In genomic region chr3R:25686698-25687420, dm6 we compare ENCODE assay signal across 3 fruit fly cellular contexts.
TF ChIP-seq lines count a peak whose summit lies in the region.

TSS of gene CLS (minus strand) at chr3R:25687370.

- no peak for TF ChIP-seq CTCF in whole organism, embryonic (GFP tag; optimal IDR thresholded peaks at IDR 0.05; lab: Kevin White, UChicago)

TF ChIP-seq in whole organism, adult, 20 proteins besides CTCF, POLR2A, EP300 and RAD21:
- peak; percentile 13 for TF ChIP-seq CG14711 (tag; optimal IDR thresholded peaks at IDR 0.05; lab: Kevin White, UChicago)
- no peak for TF ChIP-seq CG7045 (GFP tag; optimal IDR thresholded peaks at IDR 0.05; lab: Kevin White, UChicago)
- no peak for TF ChIP-seq CG7101 (tag; optimal IDR thresholded peaks at IDR 0.05; lab: Kevin White, UChicago)
- TF ChIP-seq CG33017 (tag; optimal IDR thresholded peaks at IDR 0.05; lab: Kevin White, UChicago), result no peak
TF ChIP-seq in whole organism, adult: peak in this region for 1.

TF ChIP-seq in whole organism, embryonic, 481 proteins besides CTCF, POLR2A, EP300 and RAD21 (continues in another document):
- TF ChIP-seq CG14860 (GFP tag; IDR thresholded peaks at IDR 0.05; lab: Robert Waterston, UW; ENCODE audit: partially characterized antibody) (peak; percentile 57; the same call in 2 of the 3 replicates), CG2875 (GFP tag; optimal IDR thresholded peaks at IDR 0.05; lab: Kevin White, UChicago) (no peak), cas (GFP tag; IDR thresholded peaks at IDR 0.05; lab: Robert Waterston, UW) (no peak), CG10366 (GFP tag; IDR thresholded peaks at IDR 0.05; lab: Robert Waterston, UW) (no peak), Antp (GFP tag; optimal IDR thresholded peaks at IDR 0.05; lab: Kevin White, UChicago) (no peak), her (GFP tag; optimal IDR thresholded peaks at IDR 0.05; lab: Kevin White, UChicago) (no peak), CG4617 (GFP tag; optimal IDR thresholded peaks at IDR 0.05; lab: Kevin White, UChicago; ENCODE audit: borderline replicate concordance) (peak; percentile 34), CG18599 (GFP tag; optimal IDR thresholded peaks at IDR 0.05; lab: Kevin White, UChicago) (no peak), CG7839 (tag; optimal IDR thresholded peaks at IDR 0.05; lab: Kevin White, UChicago) (no peak), CG12942 (GFP tag; optimal IDR thresholded peaks at IDR 0.05; lab: Kevin White, UChicago) (no peak), fru (optimal IDR thresholded peaks at IDR 0.05; lab: Kevin White, UChicago) (no peak), emc (GFP tag; optimal IDR thresholded peaks at IDR 0.05; lab: Kevin White, UChicago) (no peak), vfl (GFP tag; optimal IDR thresholded peaks at IDR 0.05; lab: Kevin White, UChicago) (no peak), H2.0 (GFP tag; IDR thresholded peaks at IDR 0.05; lab: Robert Waterston, UW) (no peak), HmgD (GFP tag; optimal IDR thresholded peaks at IDR 0.05; lab: Kevin White, UChicago) (no peak), gfzf (GFP tag; optimal IDR thresholded peaks at IDR 0.05; lab: Kevin White, UChicago) (peak; percentile 77), MTF-1 (GFP tag; optimal IDR thresholded peaks at IDR 0.05; lab: Kevin White, UChicago; ENCODE audit: borderline replicate concordance) (no peak), CG7987 (GFP tag; optimal IDR thresholded peaks at IDR 0.05; lab: Kevin White, UChicago) (no peak), amos (GFP tag; IDR thresholded peaks at IDR 0.05; lab: Robert Waterston, UW; ENCODE audit: partially characterized antibody) (peak; percentile 56; the same call in 1 of the 2 replicates), CG9727 (GFP tag; optimal IDR thresholded peaks at IDR 0.05; lab: Kevin White, UChicago) (no peak), PHDP (tag; optimal IDR thresholded peaks at IDR 0.05; lab: Kevin White, UChicago) (peak; percentile 7), CG11504 (tag; optimal IDR thresholded peaks at IDR 0.05; lab: Kevin White, UChicago) (no peak), CG2129 (GFP tag; IDR thresholded peaks at IDR 0.05; lab: Robert Waterston, UW; ENCODE audit: partially characterized antibody) (no peak), Awh (GFP tag; IDR thresholded peaks at IDR 0.05; lab: Robert Waterston, UW) (no peak), Ravus (GFP tag; IDR thresholded peaks at IDR 0.05; lab: Robert Waterston, UW) (no peak), MBD-R2 (GFP tag; IDR thresholded peaks at IDR 0.05; lab: Robert Waterston, UW) (peak; percentile 66; the same call in 1 of the 2 replicates), tap (tag; optimal IDR thresholded peaks at IDR 0.05; lab: Kevin White, UChicago) (no peak), hb (GFP tag; IDR thresholded peaks at IDR 0.05; lab: Robert Waterston, UW; ENCODE audit: partially characterized antibody) (0 out of 3 replicates have a peak, but pooled peaks have one; percentile 14), Med (GFP tag; lab: Kevin White, UChicago) (peak; percentile 48), CG13424 (tag; optimal IDR thresholded peaks at IDR 0.05; lab: Kevin White, UChicago) (no peak), E2f2 (GFP tag; IDR thresholded peaks at IDR 0.05; lab: Robert Waterston, UW) (peak; percentile 94), H15 (GFP tag; IDR thresholded peaks at IDR 0.05; lab: Robert Waterston, UW) (no peak), CG14014 (GFP tag; IDR thresholded peaks at IDR 0.05; lab: Robert Waterston, UW) (no peak), CG16813 (GFP tag; IDR thresholded peaks at IDR 0.05; lab: Robert Waterston, UW; ENCODE audit: partially characterized antibody) (peak; percentile 56; the same call in 2 of the 3 replicates), Sox102F (GFP tag; optimal IDR thresholded peaks at IDR 0.05; lab: Kevin White, UChicago) (no peak), CG6813 (GFP tag; optimal IDR thresholded peaks at IDR 0.05; lab: Kevin White, UChicago) (no peak), odd (GFP tag; optimal IDR thresholded peaks at IDR 0.05; lab: Kevin White, UChicago) (no peak), ranshi (GFP tag; IDR thresholded peaks at IDR 0.05; lab: Robert Waterston, UW) (no peak), CG2712 (tag; optimal IDR thresholded peaks at IDR 0.05; lab: Kevin White, UChicago) (peak; percentile 14), CG12219 (GFP tag; optimal IDR thresholded peaks at IDR 0.05; lab: Kevin White, UChicago) (no peak), lmd (GFP tag; IDR thresholded peaks at IDR 0.05; lab: Robert Waterston, UW) (no peak), sens (GFP tag; lab: Kevin White, UChicago) (no peak), CG6683 (GFP tag; optimal IDR thresholded peaks at IDR 0.05; lab: Kevin White, UChicago) (no peak)

TF ChIP-seq in whole organism, prepupa, 60 proteins besides CTCF, POLR2A, EP300 and RAD21:
- TF ChIP-seq Eip78C (GFP tag; lab: Kevin White, UChicago) (peak; percentile 51), CG6163 (GFP tag; IDR thresholded peaks at IDR 0.05; lab: Robert Waterston, UW) (0 out of 3 replicates have a peak, but pooled peaks have one; percentile 3), CG11902 (GFP tag; optimal IDR thresholded peaks at IDR 0.05; lab: Kevin White, UChicago) (no peak), svp (GFP tag; lab: Kevin White, UChicago) (peak; percentile 97), CG8632 (GFP tag; optimal IDR thresholded peaks at IDR 0.05; lab: Kevin White, UChicago) (no peak), acj6 (GFP tag; optimal IDR thresholded peaks at IDR 0.05; lab: Kevin White, UChicago) (no peak), cyc (GFP tag; optimal IDR thresholded peaks at IDR 0.05; lab: Kevin White, UChicago) (no peak)
